Worm (Caenorhabditis elegans): ENCODE data around the gene spsb-1.
A peak's percentile ranks its signal among the peaks of the same experiment; 100 is the strongest.

Gene spsb-1

ce11 chrII:15206234-15206633 lies 9.7 kb downstream of the spsb-1 start:
- no peak for TF ChIP-seq snpc-4 (tag; optimal IDR thresholded peaks at IDR 0.05)
- no peak for TF ChIP-seq isw-1 (GFP tag; IDR thresholded peaks at IDR 0.05)
- TF ChIP-seq efl-1 (optimal IDR thresholded peaks at IDR 0.05) = no peak
- peak in 1 of 2 experiments; percentile 87 for TF ChIP-seq efl-1 (GFP tag; optimal IDR thresholded peaks at IDR 0.05 in 1 of 2)
- TF ChIP-seq dsc-1 (tag; optimal IDR thresholded peaks at IDR 0.05) = no peak
- peak; percentile 17 for TF ChIP-seq lin-14 (GFP tag; optimal IDR thresholded peaks at IDR 0.05)
- no peak for TF ChIP-seq dpl-1 (GFP tag; optimal IDR thresholded peaks at IDR 0.05)
- TF ChIP-seq nhr-19 (GFP tag; conservative IDR thresholded peaks at IDR 0.05) = 0 out of 2 replicates have a peak, but pooled peaks have one; percentile 4
- peak; percentile 60 for TF ChIP-seq nhr-77 (tag; optimal IDR thresholded peaks at IDR 0.05)

ce11 chrII:15207562-15207961 lies 11.0 kb downstream of the spsb-1 start:
- TF ChIP-seq mep-1 (tag; optimal IDR thresholded peaks at IDR 0.05) (no peak), hlh-17 (GFP tag; optimal IDR thresholded peaks at IDR 0.05; ENCODE audit: borderline replicate concordance) (no peak), elt-2 (tag; optimal IDR thresholded peaks at IDR 0.05) (peak; percentile 37), unc-98 (GFP tag; IDR thresholded peaks at IDR 0.05) (no peak), blmp-1 (tag; optimal IDR thresholded peaks at IDR 0.05) (peak; percentile 5), aha-1 (tag; optimal IDR thresholded peaks at IDR 0.05) (no peak), sptf-1 (tag; optimal IDR thresholded peaks at IDR 0.05) (no peak), lin-39 (tag; optimal IDR thresholded peaks at IDR 0.05) (no peak), mdl-1 (tag; optimal IDR thresholded peaks at IDR 0.05) (no peak), ceh-82 (tag; optimal IDR thresholded peaks at IDR 0.05) (no peak), jun-1 (tag; optimal IDR thresholded peaks at IDR 0.05) (no peak)

- TF ChIP-seq lin-35 (GFP tag; optimal IDR thresholded peaks at IDR 0.05) = peak; percentile 70 to 77
- peak; percentile 73 for TF ChIP-seq F16B12.6 (tag; optimal IDR thresholded peaks at IDR 0.05)
- TF ChIP-seq tbx-2 (tag; optimal IDR thresholded peaks at IDR 0.05) = no peak
- TF ChIP-seq ceh-82 (tag; optimal IDR thresholded peaks at IDR 0.05) = no peak
- no peak for TF ChIP-seq elt-2 (tag; optimal IDR thresholded peaks at IDR 0.05)
- TF ChIP-seq snpc-4 (tag; optimal IDR thresholded peaks at IDR 0.05) = no peak
- no peak for TF ChIP-seq vab-15 (tag; optimal IDR thresholded peaks at IDR 0.05)
- TF ChIP-seq fos-1 (tag; optimal IDR thresholded peaks at IDR 0.05) = no peak
- no peak for TF ChIP-seq lin-13 (GFP tag; optimal IDR thresholded peaks at IDR 0.05)
- no peak for TF ChIP-seq aly-2 (tag; optimal IDR thresholded peaks at IDR 0.05)
- no peak for TF ChIP-seq nhr-90 (tag; optimal IDR thresholded peaks at IDR 0.05; ENCODE audit: poor library complexity)
- no peak for TF ChIP-seq egl-27 (tag; optimal IDR thresholded peaks at IDR 0.05)
- no peak for TF ChIP-seq isw-1 (GFP tag; IDR thresholded peaks at IDR 0.05)
- TF ChIP-seq ztf-11 (tag; optimal IDR thresholded peaks at IDR 0.05) = no peak
- peak; percentile 0 for TF ChIP-seq nhr-20 (tag; optimal IDR thresholded peaks at IDR 0.05)
- TF ChIP-seq unc-30 (tag; optimal IDR thresholded peaks at IDR 0.05) = no peak
- no peak for TF ChIP-seq swsn-7 (tag; optimal IDR thresholded peaks at IDR 0.05)
- TF ChIP-seq sup-37 (GFP tag; optimal IDR thresholded peaks at IDR 0.05) = no peak
- no peak for TF ChIP-seq mep-1 (tag; optimal IDR thresholded peaks at IDR 0.05)
- no peak for TF ChIP-seq ama-1 (optimal IDR thresholded peaks at IDR 0.05)
- no peak for TF ChIP-seq ceh-90 (tag; optimal IDR thresholded peaks at IDR 0.05)
- TF ChIP-seq lin-14 (GFP tag; optimal IDR thresholded peaks at IDR 0.05) = no peak
- no peak for TF ChIP-seq skn-1 (tag; optimal IDR thresholded peaks at IDR 0.05)
- no peak for TF ChIP-seq sox-4 (tag; optimal IDR thresholded peaks at IDR 0.05)
- peak; percentile 84 to 93 for TF ChIP-seq lsy-2 (tag; optimal IDR thresholded peaks at IDR 0.05)
- TF ChIP-seq nhr-85 (tag) = no peak
- TF ChIP-seq ces-1 (GFP tag; optimal IDR thresholded peaks at IDR 0.05) = no peak
- TF ChIP-seq zip-4 (GFP tag; optimal IDR thresholded peaks at IDR 0.05) = no peak
- no peak for TF ChIP-seq C04F5.9 (tag; optimal IDR thresholded peaks at IDR 0.05)
- no peak for TF ChIP-seq pqm-1 (tag; optimal IDR thresholded peaks at IDR 0.05)
- no peak for TF ChIP-seq lin-39 (tag; optimal IDR thresholded peaks at IDR 0.05)
- no peak for TF ChIP-seq ceh-63 (GFP tag; optimal IDR thresholded peaks at IDR 0.05)
- TF ChIP-seq egl-13 (tag; optimal IDR thresholded peaks at IDR 0.05) = no peak
- no peak for TF ChIP-seq hlh-4 (tag; optimal IDR thresholded peaks at IDR 0.05)
- no peak for TF ChIP-seq hlh-17 (GFP tag; optimal IDR thresholded peaks at IDR 0.05; ENCODE audit: borderline replicate concordance)
- TF ChIP-seq dpl-1 (GFP tag; optimal IDR thresholded peaks at IDR 0.05) = peak; percentile 66 to 81 (median 71)
- TF ChIP-seq hpl-2 (GFP tag; optimal IDR thresholded peaks at IDR 0.05) = no peak
- no peak for TF ChIP-seq ztf-4 (tag; optimal IDR thresholded peaks at IDR 0.05)
- no peak for TF ChIP-seq unc-86 (tag; optimal IDR thresholded peaks at IDR 0.05)
These were observed 11.6 kb downstream of the spsb-1 start for ce11 chrII:15208151-15208550.

All from whole organism, L1 larva.